Worm (Caenorhabditis elegans) whole organism, dauer: Measurements from ENCODE around the gene dod-19.

ENCODE experiments used
- unc-62 ChIP-seq: sonication (generic microtip); optimal IDR thresholded peaks from 2 replicates; lab custom pipeline; 2017; ENCODE audit warnings: missing biosample characterization, missing genetic modification reagents, missing genetic modification characterization

Gene dod-19

ce11 chrV:424140-424539, 9.6 kb upstream of the dod-19 start, which contains the start of gene B0554.5:
Gene B0554.5, plus strand, starts transcription at chrV:424440.
- no peak for TF ChIP-seq unc-62 (GFP tag; lab: Kevin White, UChicago)

- TF ChIP-seq unc-62 (GFP tag; lab: Kevin White, UChicago): no peak
Observed at ce11 chrV:422133-422532, 7.6 kb upstream of the dod-19 start, which contains the start of gene dod-20. Gene dod-20, plus strand, starts transcription at chrV:422433.

- no peak for TF ChIP-seq unc-62 (GFP tag; lab: Kevin White, UChicago)
Observed at ce11 chrV:418432-418831, 3.9 kb upstream of the dod-19 start, which contains the start of gene Y39D8A.1. Gene Y39D8A.1, plus strand, starts transcription at chrV:418732.

ce11 chrV:417656-418353, 3.2 kb upstream of the dod-19 start, which contains the start of gene irg-8:
Gene irg-8, minus strand, starts transcription at chrV:417706.
- TF ChIP-seq unc-62 (GFP tag; lab: Kevin White, UChicago): no peak

ce11 chrV:415072-415471, 513 bp upstream of the dod-19 start:
- no peak for TF ChIP-seq unc-62 (GFP tag; lab: Kevin White, UChicago)

- TF ChIP-seq unc-62 (GFP tag; lab: Kevin White, UChicago): no peak
Observed at ce11 chrV:412820-413219, 1.7 kb downstream of the dod-19 start.

ce11 chrV:404210-404669, 10.3 kb downstream of the dod-19 start, which contains the start of gene nhr-252:
Gene nhr-252, plus strand, starts transcription at chrV:404619.
- no peak for TF ChIP-seq unc-62 (GFP tag; lab: Kevin White, UChicago)

ce11 chrV:403028-403427, 11.5 kb downstream of the dod-19 start, which contains the start of gene srh-62:
Gene srh-62, minus strand, starts transcription at chrV:403128.
- TF ChIP-seq unc-62 (GFP tag; lab: Kevin White, UChicago): no peak

ce11 chrV:399721-400120, 14.8 kb downstream of the dod-19 start, which contains the start of gene scl-27:
Gene scl-27, plus strand, starts transcription at chrV:400021.
- no peak for TF ChIP-seq unc-62 (GFP tag; lab: Kevin White, UChicago)

- TF ChIP-seq unc-62 (GFP tag; lab: Kevin White, UChicago): no peak
Observed at ce11 chrV:396309-396708, 18.2 kb downstream of the dod-19 start, which contains the start of gene nhr-253. Gene nhr-253, plus strand, starts transcription at chrV:396593.

ce11 chrV:392199-392678, 22.3 kb downstream of the dod-19 start, which contains the start of gene nhr-254:
Gene nhr-254, plus strand, starts transcription at chrV:392628.
- TF ChIP-seq unc-62 (GFP tag; lab: Kevin White, UChicago): no peak

ce11 chrV:388397-388796, 26.2 kb downstream of the dod-19 start, which contains the start of gene ZK6.6:
Gene ZK6.6, plus strand, starts transcription at chrV:388697.
- no peak for TF ChIP-seq unc-62 (GFP tag; lab: Kevin White, UChicago)

ce11 chrV:385488-385887, 29.1 kb downstream of the dod-19 start, which contains the start of gene lipl-5:
Gene lipl-5, plus strand, starts transcription at chrV:385746.
- no peak for TF ChIP-seq unc-62 (GFP tag; lab: Kevin White, UChicago)

ce11 chrV:384511-384910, 30.0 kb downstream of the dod-19 start:
- TF ChIP-seq unc-62 (GFP tag; lab: Kevin White, UChicago): no peak

- no peak for TF ChIP-seq unc-62 (GFP tag; lab: Kevin White, UChicago)
Observed at ce11 chrV:381227-381950, 33.2 kb downstream of the dod-19 start, which contains the start of gene ZK6.8. Gene ZK6.8, plus strand, starts transcription at chrV:381908.

ce11 chrV:380186-380585, 34.4 kb downstream of the dod-19 start, which contains the start of gene mltn-8:
Gene mltn-8, minus strand, starts transcription at chrV:380286.
- TF ChIP-seq unc-62 (GFP tag; lab: Kevin White, UChicago): no peak
